Worm (Caenorhabditis elegans) whole organism, L4/young adult: Measurements from ENCODE around the gene fbxa-201.

Experiments
- W03F9.2 ChIP-seq: fragments of 150-350 bp; optimal IDR thresholded peaks from 2 replicates; lab custom pipeline; 2014; ENCODE audit warnings: missing biosample characterization, missing genetic modification characterization
- dao-5 ChIP-seq: sonication (generic microtip); optimal IDR thresholded peaks from 2 replicates; lab custom pipeline; 2016; ENCODE audit warnings: missing genotype, missing genetic modification characterization, moderate library complexity, missing compliant biosample characterization
- him-1 ChIP-seq: sonication (generic microtip); optimal IDR thresholded peaks from 2 replicates; lab custom pipeline; 2016; ENCODE audit warnings: missing genotype, missing genetic modification reagents, missing genetic modification characterization, missing compliant biosample characterization

ce11 chrV:1935494-1935893 is 39.7 kb upstream of the fbxa-201 start:
- TF ChIP-seq him-1 (tag; lab: Kevin White, UChicago) (no peak), dao-5 (tag; lab: Kevin White, UChicago) (no peak), W03F9.2 (tag; lab: Kevin White, UChicago) (no peak)
